Fruit fly (Drosophila melanogaster) whole organism, adult: ENCODE data around the gene pira.

Source experiments
- CG12768 ChIP-seq: fragments of 200-800 bp; sonication (Bioruptor generic); optimal IDR thresholded peaks from 2 replicates; lab custom pipeline; 2017; ENCODE audit warnings: missing biosample characterization, missing genetic modification characterization, mild to moderate bottlenecking, moderate library complexity, missing genetic modification reagents
- CG14711 ChIP-seq: fragments of 200-800 bp; sonication (Bioruptor generic); optimal IDR thresholded peaks from 2 replicates; lab custom pipeline; 2018; ENCODE audit warnings: missing biosample characterization, mild to moderate bottlenecking, missing genetic modification characterization, moderate library complexity
- bab1 ChIP-seq: fragments of 200-800 bp; sonication (Bioruptor generic); optimal IDR thresholded peaks from 3 replicates; lab custom pipeline; 2019; ENCODE audit warnings: missing biosample characterization, mild to moderate bottlenecking, missing genetic modification characterization, moderate library complexity
- cic ChIP-seq: fragments of 200-800 bp; sonication (Bioruptor generic); optimal IDR thresholded peaks from 2 replicates; lab custom pipeline; 2017; ENCODE audit warnings: missing biosample characterization, mild to moderate bottlenecking, missing genetic modification characterization, moderate library complexity
- kay ChIP-seq: fragments of 200-800 bp; sonication (Bioruptor generic); peaks from one replicate; lab custom pipeline; 2016; ENCODE audit warnings: missing biosample characterization, missing genetic modification characterization, borderline replicate concordance

dm6 chrX:12747746-12748710, 15.4 kb downstream of the pira start:
- TF ChIP-seq bab1 (GFP tag; lab: Kevin White, UChicago) (peak; percentile 56), CG14711 (tag; lab: Kevin White, UChicago) (peak; percentile 70), CG12768 (no peak), kay (GFP tag; lab: Kevin White, UChicago) (no peak), cic (GFP tag; lab: Kevin White, UChicago) (no peak)
